Worm (Caenorhabditis elegans) whole organism, young adult: ENCODE data around the gene zipt-7.1.

ENCODE experiments used
- B0035.1 ChIP-seq: sonication (generic microtip); optimal IDR thresholded peaks from 2 replicates; lab custom pipeline; 2016; ENCODE audit warnings: missing genetic modification characterization, mild to moderate bottlenecking, missing compliant biosample characterization, missing genotype, missing genetic modification reagents
- B0261.1 ChIP-seq: sonication (generic microtip); optimal IDR thresholded peaks from 2 replicates; lab custom pipeline; 2016; ENCODE audit warnings: mild to moderate bottlenecking, missing genetic modification characterization, moderate library complexity, missing compliant biosample characterization
- B0336.3 ChIP-seq: fragments of 200-800 bp; sonication (Bioruptor generic); IDR thresholded peaks from 2 replicates; pipeline ENCODE4 v1.3.6; 2022; ENCODE audit warnings: missing genetic modification characterization, missing compliant biosample characterization
- C06A6.2 ChIP-seq: fragments of 200-800 bp; sonication (Bioruptor generic); conservative IDR thresholded peaks from 2 replicates; pipeline ENCODE4 v1.3.6; 2022; ENCODE audit warnings: missing genetic modification characterization, missing compliant biosample characterization
- C17E4.6 ChIP-seq: fragments of 200-800 bp; sonication (Bioruptor generic); IDR thresholded peaks from 2 replicates; pipeline ENCODE4 v1.3.6; 2022; ENCODE audit warnings: missing genetic modification reagents, missing genetic modification characterization, missing compliant biosample characterization
- D2030.7 ChIP-seq: fragments of 200-800 bp; sonication (Bioruptor generic); IDR thresholded peaks from 2 replicates; pipeline ENCODE4 v1.3.6; 2022; ENCODE audit warnings: missing genetic modification reagents, missing genetic modification characterization, missing compliant biosample characterization
- F33H1.4 ChIP-seq: fragments of 200-800 bp; sonication (Bioruptor generic); IDR thresholded peaks from 2 replicates; pipeline ENCODE4 v1.3.6; 2022; ENCODE audit warnings: missing genetic modification reagents, missing genetic modification characterization, missing compliant biosample characterization
- F37B4.10 ChIP-seq: fragments of 200-800 bp; sonication (Bioruptor generic); IDR thresholded peaks from 2 replicates; pipeline ENCODE4 v1.3.6; 2022; ENCODE audit warnings: missing genetic modification characterization, missing compliant biosample characterization
- F52B5.7 ChIP-seq: sonication (generic microtip); optimal IDR thresholded peaks from 2 replicates; lab custom pipeline; 2016; ENCODE audit warnings: mild to moderate bottlenecking, missing genetic modification characterization, missing compliant biosample characterization
- K11D2.4 ChIP-seq: fragments of 200-800 bp; sonication (Bioruptor generic); IDR thresholded peaks from 2 replicates; pipeline ENCODE4 v1.3.6; 2022; ENCODE audit warnings: missing genetic modification reagents, missing genetic modification characterization, missing compliant biosample characterization
- T07F8.4 ChIP-seq: sonication (generic microtip); optimal IDR thresholded peaks from 2 replicates; lab custom pipeline; 2016; ENCODE audit warnings: mild to moderate bottlenecking, missing genetic modification characterization, moderate library complexity, missing compliant biosample characterization
- T26A5.8 ChIP-seq: sonication (generic microtip); optimal IDR thresholded peaks from 2 replicates; lab custom pipeline; 2016; ENCODE audit warnings: missing genetic modification characterization, missing compliant biosample characterization
- Y56A3A.18 ChIP-seq: fragments of 200-800 bp; sonication (Bioruptor generic); IDR thresholded peaks from 2 replicates; pipeline ENCODE4 v1.3.6; 2022; ENCODE audit warnings: missing genetic modification reagents, missing genetic modification characterization, missing compliant biosample characterization
- Y79H2A.3 ChIP-seq: fragments of 200-800 bp; sonication (Bioruptor generic); conservative IDR thresholded peaks from 2 replicates; pipeline ENCODE4 v1.3.6; 2022; ENCODE audit warnings: missing genetic modification reagents, missing genetic modification characterization, missing compliant biosample characterization
- attf-6 ChIP-seq: fragments of 200-800 bp; sonication (Bioruptor generic); IDR thresholded peaks from 2 replicates; pipeline ENCODE4 v1.3.6; 2022; ENCODE audit warnings: missing genetic modification reagents, missing genetic modification characterization, missing compliant biosample characterization
- ceh-40 ChIP-seq: fragments of 200-800 bp; sonication (Bioruptor generic); IDR thresholded peaks from 2 replicates; pipeline ENCODE4 v1.3.6; 2022; ENCODE audit warnings: missing genetic modification characterization, missing compliant biosample characterization
- ceh-91 ChIP-seq: fragments of 200-800 bp; sonication (Bioruptor generic); IDR thresholded peaks from 2 replicates; pipeline ENCODE4 v1.3.6; 2022; ENCODE audit warnings: missing genetic modification reagents, missing genetic modification characterization, missing compliant biosample characterization
- die-1 ChIP-seq: sonication (generic microtip); optimal IDR thresholded peaks from 2 replicates; lab custom pipeline; 2016; ENCODE audit warnings: missing genotype, mild to moderate bottlenecking, missing genetic modification characterization, missing compliant biosample characterization
- dpff-1 ChIP-seq: sonication (generic microtip); optimal IDR thresholded peaks from 2 replicates; lab custom pipeline; 2017; ENCODE audit warnings: mild to moderate bottlenecking, missing genetic modification characterization, missing compliant biosample characterization
- dpl-1 ChIP-seq: fragments of 150-350 bp; optimal IDR thresholded peaks from 2 replicates; lab custom pipeline; 2014; ENCODE audit warnings: missing biosample characterization, missing genetic modification reagents, missing genetic modification characterization
- efl-1 ChIP-seq: fragments of 150-350 bp; optimal IDR thresholded peaks from 2 replicates; lab custom pipeline; 2014; ENCODE audit warnings: missing biosample characterization, missing genetic modification reagents, missing genetic modification characterization
- ekl-4 ChIP-seq: fragments of 200-800 bp; sonication (Bioruptor generic); IDR thresholded peaks from 2 replicates; pipeline ENCODE4 v1.3.6; 2022; ENCODE audit warnings: missing genetic modification reagents, missing genetic modification characterization, missing compliant biosample characterization
- ets-4 ChIP-seq: fragments of 200-800 bp; sonication (Bioruptor generic); optimal IDR thresholded peaks from 2 replicates; lab custom pipeline; 2018; ENCODE audit warnings: mild to moderate bottlenecking, missing genetic modification characterization, missing compliant biosample characterization
- fkh-3 ChIP-seq: sonication (generic microtip); optimal IDR thresholded peaks from 2 replicates; lab custom pipeline; 2016; ENCODE audit warnings: mild to moderate bottlenecking, missing genetic modification characterization, missing compliant biosample characterization
- gei-17 ChIP-seq: fragments of 200-800 bp; sonication (Bioruptor generic); optimal IDR thresholded peaks from 2 replicates; lab custom pipeline; 2018; ENCODE audit warnings: mild to moderate bottlenecking, missing genetic modification characterization, missing compliant biosample characterization
- him-1 ChIP-seq: sonication (generic microtip); optimal IDR thresholded peaks from 2 replicates; lab custom pipeline; 2016; ENCODE audit warnings: missing genotype, missing genetic modification reagents, missing genetic modification characterization, missing compliant biosample characterization
- hrde-1 ChIP-seq: sonication (generic microtip); optimal IDR thresholded peaks from 2 replicates; lab custom pipeline; 2016; ENCODE audit warnings: missing genetic modification characterization, mild to moderate bottlenecking, missing compliant biosample characterization, moderate library complexity, missing genotype, missing genetic modification reagents, borderline replicate concordance
- let-526 ChIP-seq: fragments of 200-800 bp; sonication (Bioruptor generic); IDR thresholded peaks from 2 replicates; pipeline ENCODE4 v1.3.6; 2022; ENCODE audit warnings: missing genetic modification reagents, missing genetic modification characterization, missing compliant biosample characterization
- lin-54 ChIP-seq: fragments of 200-800 bp; sonication (Bioruptor generic); optimal IDR thresholded peaks from 2 replicates; lab custom pipeline; 2018; ENCODE audit warnings: mild to moderate bottlenecking, missing genetic modification characterization, missing compliant biosample characterization
- lir-1 ChIP-seq: fragments of 200-800 bp; sonication (Bioruptor generic); conservative IDR thresholded peaks from 2 replicates; pipeline ENCODE4 v1.3.6; 2022; ENCODE audit warnings: missing genetic modification reagents, missing genetic modification characterization, missing compliant biosample characterization
- mes-4 ChIP-seq: sonication (generic microtip); optimal IDR thresholded peaks from 2 replicates; lab custom pipeline; 2016; ENCODE audit warnings: missing genotype, missing genetic modification characterization, missing compliant biosample characterization
- mxl-1 ChIP-seq: sonication (generic microtip); optimal IDR thresholded peaks from 2 replicates; lab custom pipeline; 2016; ENCODE audit warnings: missing genetic modification characterization, missing compliant biosample characterization
- nfya-2 ChIP-seq: fragments of 200-800 bp; sonication (Bioruptor generic); IDR thresholded peaks from 2 replicates; pipeline ENCODE4 v1.3.6; 2022; ENCODE audit warnings: missing genetic modification reagents, missing genetic modification characterization, missing compliant biosample characterization
- nhr-80 ChIP-seq: sonication (generic microtip); optimal IDR thresholded peaks from 2 replicates; lab custom pipeline; 2016; ENCODE audit warnings: missing genetic modification characterization, missing compliant biosample characterization
- nhr-90 ChIP-seq: sonication (generic microtip); optimal IDR thresholded peaks from 2 replicates; lab custom pipeline; 2016; ENCODE audit warnings: missing genotype, mild to moderate bottlenecking, missing genetic modification characterization, missing compliant biosample characterization
- rec-8 ChIP-seq, 2 experiments: sonication (generic microtip); optimal IDR thresholded peaks; 2 replicates each; lab custom pipeline; 2016; ENCODE audit warnings: mild to moderate bottlenecking in 2 of 2, missing genetic modification characterization in 2 of 2, missing genetic modification reagents in 2 of 2, missing genotype in 2 of 2, missing biosample characterization in 1 of 2, missing compliant biosample characterization in 1 of 2, moderate library complexity in 1 of 2
- rpc-1 ChIP-seq, 2 experiments: fragments of 150-350 bp in 1 of 2; sonication (generic microtip) in 1 of 2; optimal IDR thresholded peaks; 2 replicates each; lab custom pipeline; 2014 to 2018; ENCODE audit warnings: missing biosample characterization in 1 of 2, missing genetic modification characterization in 1 of 2, missing genetic modification reagents in 1 of 2, missing genotype in 1 of 2
- sea-2 ChIP-seq: fragments of 200-800 bp; sonication (Bioruptor generic); IDR thresholded peaks from 2 replicates; pipeline ENCODE4 v1.3.6; 2022; ENCODE audit warnings: missing genetic modification characterization, missing compliant biosample characterization
- snpc-4 ChIP-seq, 5 experiments: fragments of 150-350 bp in 1 of 5; sonication (generic microtip) in 4 of 5; optimal IDR thresholded peaks; 2 replicates each; lab custom pipeline; 2014 to 2018; ENCODE audit warnings: missing genetic modification characterization in 5 of 5, missing biosample characterization in 3 of 5, antibody characterized with exemption in 2 of 5, mild to moderate bottlenecking in 2 of 5, missing compliant biosample characterization in 2 of 5, missing genotype in 2 of 5, moderate library complexity in 2 of 5, missing genetic modification reagents in 1 of 5
- sptf-2 ChIP-seq: fragments of 200-800 bp; sonication (Bioruptor generic); optimal IDR thresholded peaks from 2 replicates; lab custom pipeline; 2018; ENCODE audit warnings: mild to moderate bottlenecking, missing genetic modification characterization, missing compliant biosample characterization
- tbp1 ChIP-seq: fragments of 200-800 bp; sonication (Bioruptor generic); optimal IDR thresholded peaks from 2 replicates; lab custom pipeline; 2018; ENCODE audit warnings: mild to moderate bottlenecking, missing genetic modification characterization, missing compliant biosample characterization
- tbx-9 ChIP-seq: sonication (generic microtip); optimal IDR thresholded peaks from 2 replicates; lab custom pipeline; 2016; ENCODE audit warnings: borderline replicate concordance, missing genetic modification characterization, inconsistent platforms, missing compliant biosample characterization
- tlf-1 ChIP-seq: fragments of 200-800 bp; sonication (Bioruptor generic); optimal IDR thresholded peaks from 2 replicates; lab custom pipeline; 2018; ENCODE audit warnings: mild to moderate bottlenecking, missing genetic modification characterization, missing compliant biosample characterization
- zfh-2 ChIP-seq: fragments of 200-800 bp; sonication (Bioruptor generic); conservative IDR thresholded peaks from 2 replicates; pipeline ENCODE4 v1.3.6; 2022; ENCODE audit warnings: missing genetic modification reagents, missing genetic modification characterization, missing compliant biosample characterization
- zim-3 ChIP-seq: sonication (generic microtip); optimal IDR thresholded peaks from 2 replicates; lab custom pipeline; 2017; ENCODE audit warnings: mild to moderate bottlenecking, missing genetic modification characterization, moderate library complexity, missing compliant biosample characterization
- ztf-28 ChIP-seq: fragments of 200-800 bp; sonication (Bioruptor generic); IDR thresholded peaks from 2 replicates; pipeline ENCODE4 v1.3.6; 2022; ENCODE audit warnings: missing genetic modification reagents, missing genetic modification characterization, missing compliant biosample characterization
- ztf-6 ChIP-seq: fragments of 200-800 bp; sonication (Bioruptor generic); IDR thresholded peaks from 2 replicates; pipeline ENCODE4 v1.3.6; 2022; ENCODE audit warnings: missing genetic modification reagents, missing genetic modification characterization, missing compliant biosample characterization

The zipt-7.1 gene

ce11 chrIV:17279592-17280440, 8.1 kb downstream of the zipt-7.1 start (continued):
- no peak for TF ChIP-seq dpl-1
- no peak for TF ChIP-seq mes-4 (tag; lab: Kevin White, UChicago)
- peak; percentile 68 for TF ChIP-seq zfh-2
- TF ChIP-seq lin-54 (GFP tag; lab: Kevin White, UChicago): peak; percentile 66
- TF ChIP-seq B0035.1 (tag; lab: Kevin White, UChicago): no peak
- TF ChIP-seq ztf-28 (GFP tag; lab: Robert Waterston, UW): no peak
- TF ChIP-seq C06A6.2 (GFP tag; lab: Robert Waterston, UW): no peak
- TF ChIP-seq F37B4.10 (GFP tag; lab: Robert Waterston, UW): no peak
- peak; percentile 22 for TF ChIP-seq T07F8.4 (tag; lab: Kevin White, UChicago)
- TF ChIP-seq D2030.7 (GFP tag; lab: Robert Waterston, UW): no peak; the same call in 1 of the 2 replicates
- peak; percentile 53 for TF ChIP-seq ceh-40 (GFP tag; lab: Robert Waterston, UW)
- no peak for TF ChIP-seq lir-1 (GFP tag; lab: Robert Waterston, UW)
- TF ChIP-seq B0336.3: peak; percentile 61
- TF ChIP-seq zim-3: no peak
- TF ChIP-seq tbp1 (GFP tag; lab: Kevin White, UChicago): peak; percentile 26
- TF ChIP-seq T26A5.8: no peak
- TF ChIP-seq tlf-1: no peak
- TF ChIP-seq F33H1.4 (GFP tag; lab: Robert Waterston, UW): no peak
- TF ChIP-seq attf-6 (GFP tag; lab: Robert Waterston, UW): peak; percentile 90
- 0 out of 2 replicates have a peak, but pooled peaks have one; percentile 24 for TF ChIP-seq nfya-2 (GFP tag; lab: Robert Waterston, UW)
- no peak for TF ChIP-seq nhr-80 (tag; lab: Kevin White, UChicago)
- peak; percentile 41 for TF ChIP-seq die-1 (tag; lab: Kevin White, UChicago)
- no peak for TF ChIP-seq let-526 (GFP tag; lab: Robert Waterston, UW)
- TF ChIP-seq B0261.1 (tag; lab: Kevin White, UChicago): no peak
- TF ChIP-seq Y79H2A.3 (GFP tag; lab: Robert Waterston, UW): no peak
- TF ChIP-seq Y56A3A.18 (GFP tag; lab: Robert Waterston, UW): no peak
- TF ChIP-seq mxl-1 (tag; lab: Kevin White, UChicago): no peak
- peak; percentile 60; the same call in 1 of the 2 replicates for TF ChIP-seq ekl-4 (GFP tag; lab: Robert Waterston, UW)
- TF ChIP-seq F52B5.7: no peak
- no peak for TF ChIP-seq nhr-90
- TF ChIP-seq fkh-3 (tag; lab: Kevin White, UChicago): no peak
- TF ChIP-seq rec-8 (tag; optimal IDR thresholded peaks at IDR 0.05; lab: Kevin White, UChicago): no peak
- no peak for TF ChIP-seq hrde-1 (tag; lab: Kevin White, UChicago)
- no peak for TF ChIP-seq gei-17 (GFP tag; lab: Kevin White, UChicago)
- TF ChIP-seq ztf-6 (GFP tag; lab: Robert Waterston, UW): no peak
- no peak for TF ChIP-seq ets-4 (GFP tag; lab: Kevin White, UChicago)
- TF ChIP-seq C17E4.6: 0 out of 2 replicates have a peak, but pooled peaks have one; percentile 12
- no peak for TF ChIP-seq sptf-2
- TF ChIP-seq efl-1 (GFP tag; lab: Kevin White, UChicago): no peak
- no peak for TF ChIP-seq ceh-91
- no peak for TF ChIP-seq him-1
- TF ChIP-seq tbx-9 (tag; lab: Kevin White, UChicago): no peak
- TF ChIP-seq sea-2 (GFP tag; lab: Robert Waterston, UW): no peak
- TF ChIP-seq rpc-1 (optimal IDR thresholded peaks at IDR 0.05; lab: Kevin White, UChicago): no peak
- TF ChIP-seq rpc-1 (tag; optimal IDR thresholded peaks at IDR 0.05; lab: Kevin White, UChicago): no peak
- TF ChIP-seq K11D2.4 (GFP tag; lab: Robert Waterston, UW): peak; percentile 52; the same call in 1 of the 2 replicates
- no peak for TF ChIP-seq dpff-1 (tag; lab: Kevin White, UChicago)
- TF ChIP-seq snpc-4 (GFP tag; optimal IDR thresholded peaks at IDR 0.05; lab: Kevin White, UChicago): no peak
- peak in 2 of 4 experiments; percentile 18 to 59 for TF ChIP-seq snpc-4 (tag; optimal IDR thresholded peaks at IDR 0.05; lab: Kevin White, UChicago)
